Worm (Caenorhabditis elegans) whole organism, late embryonic: ENCODE measurements around the gene gadr-2.

ENCODE experiments used
- C08G9.2 ChIP-seq: sonication (generic microtip); optimal IDR thresholded peaks from 2 replicates; lab custom pipeline; 2016; ENCODE audit warnings: mild to moderate bottlenecking, missing genetic modification characterization, moderate library complexity, missing compliant biosample characterization
- ama-1 ChIP-seq: fragments of 150-350 bp; optimal IDR thresholded peaks from 2 replicates; lab custom pipeline; 2014
- ceh-45 ChIP-seq: fragments of 200-800 bp; sonication (Bioruptor generic); IDR thresholded peaks from 2 replicates; pipeline ENCODE4 v1.3.6; 2022; ENCODE audit warnings: missing genetic modification reagents, missing genetic modification characterization, missing compliant biosample characterization
- dmd-4 ChIP-seq: sonication (generic microtip); optimal IDR thresholded peaks from 2 replicates; lab custom pipeline; 2016; ENCODE audit warnings: borderline replicate concordance, missing genetic modification characterization, missing compliant biosample characterization
- hlh-13 ChIP-seq: fragments of 200-800 bp; sonication (Bioruptor generic); optimal IDR thresholded peaks from 2 replicates; lab custom pipeline; 2018; ENCODE audit warnings: mild to moderate bottlenecking, missing genetic modification characterization, missing compliant biosample characterization
- nhr-11 ChIP-seq: fragments of 150-350 bp; optimal IDR thresholded peaks from 2 replicates; lab custom pipeline; 2014; ENCODE audit warnings: missing biosample characterization, missing genetic modification characterization
- npax-4 ChIP-seq: sonication (generic microtip); optimal IDR thresholded peaks from 2 replicates; lab custom pipeline; 2016; ENCODE audit warnings: missing genetic modification characterization, missing compliant biosample characterization
- pha-4 ChIP-seq: fragments of 150-350 bp; optimal IDR thresholded peaks from 2 replicates; lab custom pipeline; 2018; ENCODE audit warnings: missing biosample characterization, missing genetic modification reagents, missing genetic modification characterization
- pros-1 ChIP-seq: fragments of 150-350 bp; optimal IDR thresholded peaks from 2 replicates; lab custom pipeline; 2014; ENCODE audit warnings: missing biosample characterization, missing genetic modification reagents, missing genetic modification characterization
- ref-2 ChIP-seq: sonication (generic microtip); optimal IDR thresholded peaks from 2 replicates; lab custom pipeline; 2016; ENCODE audit warnings: missing genetic modification characterization, missing compliant biosample characterization
- sox-4 ChIP-seq: sonication (generic microtip); optimal IDR thresholded peaks from 2 replicates; lab custom pipeline; 2017; ENCODE audit warnings: mild to moderate bottlenecking, missing genetic modification characterization, inconsistent platforms, missing compliant biosample characterization

DNA sequence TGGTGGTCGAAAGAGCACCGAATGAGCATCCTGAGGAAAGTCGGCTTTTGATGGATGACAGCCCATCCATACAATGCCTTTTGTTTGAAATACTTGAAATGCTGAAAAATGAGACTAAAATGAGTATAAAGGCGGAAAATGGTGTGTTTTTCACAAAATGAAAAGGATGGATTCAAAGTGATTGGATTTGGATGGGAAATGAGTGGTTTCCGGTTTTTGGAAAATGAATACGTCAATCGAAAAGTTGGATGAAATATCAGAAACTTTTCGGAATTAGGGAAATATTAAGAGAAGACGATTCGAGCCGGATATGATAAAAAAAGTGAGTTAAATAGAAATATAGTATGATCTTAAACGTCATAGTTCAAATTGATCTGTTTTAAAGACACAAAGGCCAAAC is 17.5 kb downstream of the gadr-2 start, which contains the start of gene F38E11.6:
- TF ChIP-seq pha-4 (tag; lab: Kevin White, UChicago): no peak
- no peak for TF ChIP-seq dmd-4
- TF ChIP-seq ceh-45 (GFP tag; lab: Robert Waterston, UW): no peak
- no peak for TF ChIP-seq ama-1
- TF ChIP-seq ref-2 (tag; lab: Kevin White, UChicago): no peak
- TF ChIP-seq nhr-11 (tag; lab: Kevin White, UChicago): no peak
- TF ChIP-seq pros-1 (tag; lab: Kevin White, UChicago): no peak
- no peak for TF ChIP-seq C08G9.2 (tag; lab: Kevin White, UChicago)
- no peak for TF ChIP-seq sox-4 (tag; lab: Kevin White, UChicago)
- TF ChIP-seq hlh-13 (GFP tag; lab: Kevin White, UChicago): no peak
- TF ChIP-seq npax-4 (tag; lab: Kevin White, UChicago): no peak
